Worm (Caenorhabditis elegans) whole organism, L3 larva: ENCODE data around the gene try-9.

Source experiments
- R02D3.7 ChIP-seq: fragments of 150-350 bp; optimal IDR thresholded peaks from 2 replicates; lab custom pipeline; 2014; ENCODE audit warnings: missing biosample characterization, missing genetic modification characterization
- egl-27 ChIP-seq: sonication (generic microtip); optimal IDR thresholded peaks from 4 replicates; lab custom pipeline; 2017; ENCODE audit warnings: missing biosample characterization, missing genetic modification reagents, missing genetic modification characterization
- elt-3 ChIP-seq, 3 experiments: fragments of 150-350 bp in 1 of 3; sonication (generic microtip) in 2 of 3; optimal IDR thresholded peaks; 2 replicates in 2 of 3; 4 replicates in 1 of 3; lab custom pipeline; 2014 to 2017; ENCODE audit warnings: missing biosample characterization in 3 of 3, missing genetic modification characterization in 3 of 3
- jun-1 ChIP-seq: fragments of 150-350 bp; optimal IDR thresholded peaks from 2 replicates; lab custom pipeline; 2014; ENCODE audit warnings: missing biosample characterization, missing genetic modification reagents, missing genetic modification characterization
- nfya-1 ChIP-seq: sonication (generic microtip); optimal IDR thresholded peaks from 2 replicates; lab custom pipeline; 2017; ENCODE audit warnings: missing genetic modification characterization, mild to moderate bottlenecking, missing compliant biosample characterization, antibody characterized with exemption, moderate library complexity; ENCODE audit not compliant: insufficient read depth
- nhr-11 ChIP-seq: fragments of 150-350 bp; optimal IDR thresholded peaks from 2 replicates; lab custom pipeline; 2014; ENCODE audit warnings: missing biosample characterization, missing genetic modification characterization
- nhr-76 ChIP-seq: fragments of 150-350 bp; sonication (generic microtip); optimal IDR thresholded peaks from 5 replicates; lab custom pipeline; 2014; ENCODE audit warnings: missing biosample characterization, missing genetic modification characterization
- unc-62 ChIP-seq: fragments of 150-350 bp; sonication (generic microtip); optimal IDR thresholded peaks from 4 replicates; lab custom pipeline; 2014; ENCODE audit warnings: missing biosample characterization, missing genetic modification reagents, missing genetic modification characterization

DNA sequence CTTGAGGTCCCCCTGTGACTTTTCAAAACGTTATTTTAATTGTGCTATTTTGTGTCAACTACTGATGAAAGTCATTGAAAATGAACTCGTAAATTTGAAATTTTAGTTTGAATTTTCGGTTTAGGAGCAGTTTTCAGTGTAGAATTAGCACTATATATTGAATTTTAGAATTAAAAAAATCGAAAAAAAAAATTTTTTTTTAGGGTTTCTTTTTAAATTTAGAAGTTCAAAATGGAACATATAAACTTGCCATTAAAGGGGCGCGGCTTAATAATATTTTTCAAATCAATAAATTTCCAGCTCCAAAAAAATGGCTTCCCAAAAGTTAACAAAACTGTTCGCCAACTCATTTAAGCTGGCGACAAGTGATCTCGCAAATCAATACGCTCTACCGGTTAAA, 17.1 kb upstream of the try-9 start, which contains the start of gene H20J04.9:
- TF ChIP-seq nfya-1 (tag; lab: Kevin White, UChicago) (no peak), nhr-76 (tag; lab: Kevin White, UChicago) (no peak), unc-62 (no peak), R02D3.7 (no peak), nhr-11 (no peak), elt-3 (tag; optimal IDR thresholded peaks at IDR 0.05; lab: Kevin White, UChicago) (no peak), egl-27 (tag; lab: Kevin White, UChicago) (no peak), jun-1 (tag; lab: Kevin White, UChicago) (no peak)
